Worm (Caenorhabditis elegans): ENCODE data around the gene C05G5.7.

C05G5.7 gene

DNA sequence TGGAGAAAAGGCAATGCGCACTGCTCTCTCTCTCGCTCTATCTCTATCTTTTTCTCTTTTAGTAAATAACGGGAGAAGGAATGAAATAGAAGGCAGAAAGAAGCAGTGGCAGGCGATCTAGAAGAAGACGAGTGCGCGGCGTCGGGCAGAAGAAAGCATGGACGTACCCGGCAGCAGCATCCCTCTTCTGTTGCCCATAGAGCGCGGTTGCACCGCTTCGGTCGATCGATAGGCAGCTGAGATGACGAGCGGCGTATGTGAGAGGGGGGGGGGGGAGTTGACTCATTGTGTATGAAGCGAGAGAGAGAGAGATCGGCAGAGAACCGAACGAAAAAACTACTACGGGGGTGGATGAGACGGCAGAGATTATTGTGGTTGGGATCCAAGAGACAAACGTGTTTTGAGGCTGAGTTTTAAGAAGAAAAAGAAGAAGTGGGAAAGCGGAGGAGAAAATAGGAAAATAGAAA is 35.4 kb downstream of the C05G5.7 start (continued):
- TF ChIP-seq rnt-1 (tag; optimal IDR thresholded peaks at IDR 0.05): peak; percentile 49
- peak; percentile 82 for TF ChIP-seq ceh-34 (tag; optimal IDR thresholded peaks at IDR 0.05)
- TF ChIP-seq ceh-24 (tag; optimal IDR thresholded peaks at IDR 0.05): no peak
- peak; percentile 15 for TF ChIP-seq pag-3 (tag; optimal IDR thresholded peaks at IDR 0.05; ENCODE audit: borderline replicate concordance)
- TF ChIP-seq hlh-30 (tag; optimal IDR thresholded peaks at IDR 0.05; ENCODE audit: insufficient read depth): peak; percentile 86
- TF ChIP-seq dmd-4 (tag; optimal IDR thresholded peaks at IDR 0.05; ENCODE audit: borderline replicate concordance): peak; percentile 38
- TF ChIP-seq ceh-48 (tag; optimal IDR thresholded peaks at IDR 0.05): peak; percentile 87
- peak; percentile 89 for TF ChIP-seq nfya-1 (tag; optimal IDR thresholded peaks at IDR 0.05)
- no peak for TF ChIP-seq pax-1 (tag; optimal IDR thresholded peaks at IDR 0.05)
- no peak for TF ChIP-seq dve-1 (tag; optimal IDR thresholded peaks at IDR 0.05)
- TF ChIP-seq tbx-7 (tag; optimal IDR thresholded peaks at IDR 0.05): no peak
- TF ChIP-seq ahr-1 (tag; optimal IDR thresholded peaks at IDR 0.05): no peak
- no peak for TF ChIP-seq hlh-15 (tag; optimal IDR thresholded peaks at IDR 0.05)
- no peak for TF ChIP-seq K02D7.2 (tag; optimal IDR thresholded peaks at IDR 0.05)
- TF ChIP-seq mec-3 (tag; optimal IDR thresholded peaks at IDR 0.05; ENCODE audit: borderline replicate concordance): no peak
- no peak for TF ChIP-seq fkh-10 (GFP tag; optimal IDR thresholded peaks at IDR 0.05)
- peak; percentile 99 for TF ChIP-seq pros-1 (tag; optimal IDR thresholded peaks at IDR 0.05)
- TF ChIP-seq unc-86 (tag; optimal IDR thresholded peaks at IDR 0.05): no peak
- no peak for TF ChIP-seq nhr-11 (tag; optimal IDR thresholded peaks at IDR 0.05)
- TF ChIP-seq ceh-45 (GFP tag; IDR thresholded peaks at IDR 0.05): no peak
- peak; percentile 79 for TF ChIP-seq ref-2 (tag; optimal IDR thresholded peaks at IDR 0.05)
- TF ChIP-seq unc-55 (GFP tag; optimal IDR thresholded peaks at IDR 0.05): peak; percentile 73
- TF ChIP-seq ceh-6 (GFP tag; optimal IDR thresholded peaks at IDR 0.05): peak; percentile 5
- TF ChIP-seq sox-2 (GFP tag; IDR thresholded peaks at IDR 0.05): no peak
- peak; percentile 53 for TF ChIP-seq madf-2 (tag; optimal IDR thresholded peaks at IDR 0.05)
- TF ChIP-seq ceh-14 (tag; optimal IDR thresholded peaks at IDR 0.05): peak; percentile 81
- TF ChIP-seq T23F11.4 (GFP tag; optimal IDR thresholded peaks at IDR 0.05): no peak
- TF ChIP-seq fkh-6 (tag; optimal IDR thresholded peaks at IDR 0.05): peak; percentile 33
- no peak for TF ChIP-seq lin-11 (tag; optimal IDR thresholded peaks at IDR 0.05)
- TF ChIP-seq npax-4 (tag; optimal IDR thresholded peaks at IDR 0.05): no peak

DNA sequence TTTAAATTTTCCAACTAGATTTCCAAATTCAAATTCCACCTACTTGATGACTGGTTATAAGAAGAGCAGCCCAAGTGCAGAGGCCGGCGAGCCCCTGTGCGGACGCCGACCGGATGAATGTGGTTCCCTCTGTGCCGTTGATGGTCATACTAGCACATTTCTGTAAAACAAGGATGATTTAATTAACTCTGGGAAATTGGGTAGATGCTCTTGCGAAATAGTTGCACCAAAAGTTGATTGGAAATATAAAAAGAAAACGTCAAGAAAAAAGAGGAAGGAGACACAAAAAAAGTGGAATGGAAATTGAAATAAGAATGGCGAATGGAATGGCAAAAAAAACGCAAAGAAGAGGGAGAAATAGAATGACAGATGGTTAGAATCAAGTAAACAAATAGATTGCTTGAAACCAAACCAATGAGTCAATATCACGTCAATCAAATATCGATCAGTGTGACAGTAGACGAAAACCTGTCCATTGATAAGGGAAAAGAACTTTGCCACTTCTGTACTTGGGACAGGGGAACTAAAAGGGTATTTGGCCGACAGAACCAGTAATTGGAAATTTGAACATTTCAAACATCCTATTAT is 36.8 kb downstream of the C05G5.7 start, which contains the start of gene tmem-184:
tmem-184 (minus strand) TSS at position 164 of the 588 bp plus-strand sequence.
- no peak for TF ChIP-seq pros-1 (tag; optimal IDR thresholded peaks at IDR 0.05)
- TF ChIP-seq lin-11 (tag; optimal IDR thresholded peaks at IDR 0.05): no peak
- no peak for TF ChIP-seq K09A11.1 (tag; optimal IDR thresholded peaks at IDR 0.05; ENCODE audit: insufficient read depth)

DNA sequence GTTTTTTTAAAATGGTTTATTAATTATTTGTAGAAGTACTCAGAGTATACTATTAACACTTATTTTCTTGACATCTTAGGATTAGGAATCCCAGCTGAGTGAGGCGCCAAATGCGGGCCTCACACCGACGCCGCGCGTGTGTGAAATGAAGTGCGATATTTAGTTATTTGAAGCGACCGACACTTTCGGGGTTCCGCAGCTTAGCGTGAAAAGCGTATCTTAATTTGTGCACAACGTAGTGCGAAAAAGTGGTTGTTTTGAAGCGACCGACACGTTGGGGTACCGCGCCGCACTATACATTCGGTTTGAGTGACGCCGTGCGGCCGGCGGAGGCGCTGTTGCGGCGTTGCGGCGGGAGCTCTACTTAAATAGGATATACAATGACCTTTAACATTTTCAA is 38.6 kb downstream of the C05G5.7 start:
- TF ChIP-seq pqm-1 (tag; optimal IDR thresholded peaks at IDR 0.05) (no peak), ceh-9 (tag; optimal IDR thresholded peaks at IDR 0.05) (no peak), sox-4 (tag; optimal IDR thresholded peaks at IDR 0.05) (no peak), sdc-2 (tag; optimal IDR thresholded peaks at IDR 0.05) (no peak), pat-9 (tag; optimal IDR thresholded peaks at IDR 0.05) (no peak), sox-2 (GFP tag; IDR thresholded peaks at IDR 0.05) (no peak), fkh-10 (GFP tag; optimal IDR thresholded peaks at IDR 0.05) (no peak), fax-1 (tag; optimal IDR thresholded peaks at IDR 0.05) (no peak), pha-4 (tag; optimal IDR thresholded peaks at IDR 0.05) (no peak), unc-55 (GFP tag; optimal IDR thresholded peaks at IDR 0.05) (no peak), fkh-6 (tag; optimal IDR thresholded peaks at IDR 0.05) (no peak), odd-2 (tag; optimal IDR thresholded peaks at IDR 0.05) (no peak), dve-1 (tag; optimal IDR thresholded peaks at IDR 0.05) (no peak), C08G9.2 (tag; optimal IDR thresholded peaks at IDR 0.05) (no peak), ceh-19 (GFP tag; optimal IDR thresholded peaks at IDR 0.05) (no peak), ama-1 (optimal IDR thresholded peaks at IDR 0.05) (no peak), ceh-34 (tag; optimal IDR thresholded peaks at IDR 0.05) (no peak), elt-2 (tag; optimal IDR thresholded peaks at IDR 0.05) (no peak), hlh-30 (tag; optimal IDR thresholded peaks at IDR 0.05; ENCODE audit: insufficient read depth) (no peak), eyg-1 (tag; optimal IDR thresholded peaks at IDR 0.05) (no peak)

Data from whole organism, late embryonic.